Worm (Caenorhabditis elegans) whole organism, early embryonic: ENCODE data around the gene clh-1.

ENCODE experiments used
- B0310.2 ChIP-seq: sonication (generic microtip); optimal IDR thresholded peaks from 2 replicates; lab custom pipeline; 2016; ENCODE audit warnings: mild to moderate bottlenecking, missing genetic modification characterization, missing compliant biosample characterization
- F13C5.2 ChIP-seq: sonication (generic microtip); optimal IDR thresholded peaks from 2 replicates; lab custom pipeline; 2017; ENCODE audit warnings: mild to moderate bottlenecking, missing genetic modification characterization, inconsistent platforms, missing compliant biosample characterization
- aly-1 ChIP-seq: sonication (generic microtip); optimal IDR thresholded peaks from 2 replicates; lab custom pipeline; 2016; ENCODE audit warnings: missing genetic modification characterization, missing compliant biosample characterization
- ama-1 ChIP-seq: fragments of 150-350 bp; optimal IDR thresholded peaks from 2 replicates; lab custom pipeline; 2014
- ceh-13 ChIP-seq: fragments of 200-800 bp; sonication (Bioruptor generic); optimal IDR thresholded peaks from 2 replicates; lab custom pipeline; 2018; ENCODE audit warnings: mild to moderate bottlenecking, missing genetic modification characterization, missing compliant biosample characterization
- ceh-36 ChIP-seq: sonication (generic microtip); optimal IDR thresholded peaks from 2 replicates; lab custom pipeline; 2016; ENCODE audit warnings: missing genetic modification characterization, inconsistent platforms, missing compliant biosample characterization
- ets-7 ChIP-seq: sonication (generic microtip); optimal IDR thresholded peaks from 2 replicates; lab custom pipeline; 2016; ENCODE audit warnings: missing genotype, missing genetic modification characterization, missing compliant biosample characterization
- flt-1 ChIP-seq: fragments of 200-800 bp; sonication (Bioruptor generic); IDR thresholded peaks from 2 replicates; pipeline ENCODE4 v1.3.6; 2022; ENCODE audit warnings: missing genetic modification characterization, missing compliant biosample characterization
- hmbx-1 ChIP-seq: sonication (generic microtip); optimal IDR thresholded peaks from 2 replicates; lab custom pipeline; 2016; ENCODE audit warnings: mild to moderate bottlenecking, missing genetic modification characterization, missing compliant biosample characterization
- hmg-4 ChIP-seq: fragments of 200-800 bp; sonication (Bioruptor generic); optimal IDR thresholded peaks from 2 replicates; lab custom pipeline; 2018; ENCODE audit warnings: mild to moderate bottlenecking, missing genetic modification characterization, missing compliant biosample characterization
- hnd-1 ChIP-seq: sonication (generic microtip); optimal IDR thresholded peaks from 2 replicates; lab custom pipeline; 2016; ENCODE audit warnings: missing genetic modification characterization, missing compliant biosample characterization
- pes-1 ChIP-seq: fragments of 200-800 bp; sonication (Bioruptor generic); IDR thresholded peaks from 2 replicates; pipeline ENCODE4 v1.3.6; 2022; ENCODE audit warnings: missing genetic modification reagents, missing genetic modification characterization, missing compliant biosample characterization
- scrt-1 ChIP-seq: fragments of 200-800 bp; sonication (Bioruptor generic); IDR thresholded peaks from 2 replicates; pipeline ENCODE4 v1.3.6; 2022; ENCODE audit warnings: missing genetic modification characterization, missing compliant biosample characterization
- sea-1 ChIP-seq: fragments of 200-800 bp; sonication (Bioruptor generic); conservative IDR thresholded peaks from 2 replicates; pipeline ENCODE4 v1.3.6; 2022; ENCODE audit warnings: missing genetic modification characterization, missing compliant biosample characterization
- tbx-11 ChIP-seq: fragments of 200-800 bp; sonication (Bioruptor generic); IDR thresholded peaks from 2 replicates; pipeline ENCODE4 v1.3.6; 2022; ENCODE audit warnings: missing genetic modification characterization, missing compliant biosample characterization
- tbx-37 ChIP-seq: fragments of 200-800 bp; sonication (Bioruptor generic); conservative IDR thresholded peaks from 2 replicates; pipeline ENCODE4 v1.3.6; 2022; ENCODE audit warnings: missing genetic modification reagents, missing genetic modification characterization, missing compliant biosample characterization
- tra-4 ChIP-seq: sonication (generic microtip); optimal IDR thresholded peaks from 2 replicates; lab custom pipeline; 2017; ENCODE audit warnings: missing genetic modification characterization, missing compliant biosample characterization

Gene clh-1

ce11 chrII:11844984-11845383 is 11.3 kb downstream of the clh-1 start:
- TF ChIP-seq F13C5.2 (tag; lab: Kevin White, UChicago) (no peak), tbx-11 (GFP tag; lab: Robert Waterston, UW) (no peak), hnd-1 (tag; lab: Kevin White, UChicago) (no peak), ama-1 (no peak), B0310.2 (tag; lab: Kevin White, UChicago) (no peak)

DNA sequence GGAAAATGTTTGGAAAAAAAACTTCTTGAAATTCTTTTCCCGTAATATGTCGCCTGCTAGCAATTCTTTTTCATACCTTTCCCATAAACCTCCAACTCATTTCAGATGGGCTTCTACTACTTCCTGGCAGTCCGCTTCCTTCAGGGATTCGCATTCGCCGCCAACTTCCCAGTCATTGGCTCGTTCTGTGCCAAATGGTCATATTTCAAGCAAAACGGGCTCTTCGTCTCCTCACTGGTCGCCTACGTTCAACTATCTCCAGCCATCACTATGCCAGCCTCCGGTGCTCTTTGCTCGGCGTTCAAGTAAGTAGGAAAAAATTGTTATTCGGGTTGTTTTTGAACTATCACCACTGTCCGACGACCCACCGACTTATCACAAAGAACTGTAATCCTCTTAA is 12.2 kb downstream of the clh-1 start:
- TF ChIP-seq ets-7 (tag; lab: Kevin White, UChicago) (no peak), scrt-1 (no peak), aly-1 (tag; lab: Kevin White, UChicago) (no peak), tbx-11 (GFP tag; lab: Robert Waterston, UW) (no peak), hnd-1 (tag; lab: Kevin White, UChicago) (no peak), F13C5.2 (tag; lab: Kevin White, UChicago) (no peak), ceh-13 (GFP tag; lab: Kevin White, UChicago) (no peak), hmbx-1 (tag; lab: Kevin White, UChicago) (no peak)

DNA sequence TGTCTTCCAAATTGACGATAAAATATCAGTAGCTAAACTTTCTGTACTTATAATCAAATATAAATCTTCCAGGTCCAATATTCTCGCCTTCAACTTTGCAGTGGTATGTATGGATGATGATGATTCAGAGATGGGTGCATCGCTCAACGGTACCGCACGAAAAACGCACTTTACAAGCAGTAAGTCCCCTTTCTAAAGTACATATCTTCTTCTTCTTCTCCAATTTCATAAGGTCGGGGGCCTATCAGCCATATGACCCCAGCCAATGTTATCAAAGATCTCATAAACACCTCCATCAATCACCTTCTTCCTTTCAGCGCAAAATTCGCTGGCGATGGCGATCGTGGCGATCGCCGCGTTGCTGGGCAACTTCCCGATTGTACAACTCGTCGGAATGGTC is 12.8 kb downstream of the clh-1 start:
- TF ChIP-seq pes-1 (GFP tag; lab: Robert Waterston, UW): no peak
- TF ChIP-seq F13C5.2 (tag; lab: Kevin White, UChicago): no peak
- TF ChIP-seq hmg-4 (GFP tag; lab: Kevin White, UChicago): no peak
- no peak for TF ChIP-seq ets-7 (tag; lab: Kevin White, UChicago)
- no peak for TF ChIP-seq tbx-37
- TF ChIP-seq B0310.2 (tag; lab: Kevin White, UChicago): no peak
- TF ChIP-seq hmbx-1 (tag; lab: Kevin White, UChicago): no peak
- no peak for TF ChIP-seq sea-1 (GFP tag; lab: Robert Waterston, UW)
- TF ChIP-seq aly-1 (tag; lab: Kevin White, UChicago): no peak
- no peak for TF ChIP-seq scrt-1
- no peak for TF ChIP-seq tbx-11 (GFP tag; lab: Robert Waterston, UW)
- TF ChIP-seq ama-1: no peak
- no peak for TF ChIP-seq ceh-13 (GFP tag; lab: Kevin White, UChicago)

- TF ChIP-seq ceh-13 (GFP tag; lab: Kevin White, UChicago) (no peak), B0310.2 (tag; lab: Kevin White, UChicago) (no peak), sea-1 (GFP tag; lab: Robert Waterston, UW) (no peak), tra-4 (tag; lab: Kevin White, UChicago) (no peak)
Measured at ce11 chrII:11842766-11843165, 13.5 kb downstream of the clh-1 start.

- TF ChIP-seq hnd-1 (tag; lab: Kevin White, UChicago) (no peak), hmg-4 (GFP tag; lab: Kevin White, UChicago) (no peak), pes-1 (GFP tag; lab: Robert Waterston, UW) (no peak)
Measured at ce11 chrII:11842317-11842716, 13.9 kb downstream of the clh-1 start, which contains the start of gene T27D12.1. Gene T27D12.1, plus strand, starts transcription at chrII:11842617.

ce11 chrII:11841653-11842052 is 14.6 kb downstream of the clh-1 start:
- TF ChIP-seq flt-1 (GFP tag; lab: Robert Waterston, UW) (no peak), hmg-4 (GFP tag; lab: Kevin White, UChicago) (no peak), ama-1 (no peak), B0310.2 (tag; lab: Kevin White, UChicago) (no peak), F13C5.2 (tag; lab: Kevin White, UChicago) (no peak), sea-1 (GFP tag; lab: Robert Waterston, UW) (no peak), tbx-37 (no peak), ets-7 (tag; lab: Kevin White, UChicago) (no peak), aly-1 (tag; lab: Kevin White, UChicago) (no peak), tra-4 (tag; lab: Kevin White, UChicago) (no peak), pes-1 (GFP tag; lab: Robert Waterston, UW) (no peak), ceh-13 (GFP tag; lab: Kevin White, UChicago) (no peak), tbx-11 (GFP tag; lab: Robert Waterston, UW) (no peak)

DNA sequence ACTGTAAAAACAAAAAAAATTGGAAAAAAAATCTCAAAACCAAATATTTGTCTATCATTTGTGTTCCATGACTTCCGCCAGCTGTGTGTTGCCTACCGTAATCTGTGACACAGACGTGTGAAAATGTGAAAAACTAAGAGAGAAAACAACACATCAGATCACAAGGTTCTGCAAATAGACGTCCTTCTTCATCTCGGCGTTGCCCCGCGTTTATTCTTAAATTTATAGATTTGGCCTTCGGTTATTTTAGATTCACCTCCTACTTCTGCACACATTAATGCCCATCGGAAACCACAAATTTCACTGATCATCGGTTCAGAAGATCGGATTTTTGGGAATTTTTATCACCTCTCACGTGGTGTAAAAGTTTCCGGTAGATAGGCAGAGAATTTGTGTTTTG is 17.1 kb downstream of the clh-1 start:
- no peak for TF ChIP-seq tbx-11 (GFP tag; lab: Robert Waterston, UW)
- TF ChIP-seq aly-1 (tag; lab: Kevin White, UChicago): no peak
- TF ChIP-seq ets-7 (tag; lab: Kevin White, UChicago): no peak

DNA sequence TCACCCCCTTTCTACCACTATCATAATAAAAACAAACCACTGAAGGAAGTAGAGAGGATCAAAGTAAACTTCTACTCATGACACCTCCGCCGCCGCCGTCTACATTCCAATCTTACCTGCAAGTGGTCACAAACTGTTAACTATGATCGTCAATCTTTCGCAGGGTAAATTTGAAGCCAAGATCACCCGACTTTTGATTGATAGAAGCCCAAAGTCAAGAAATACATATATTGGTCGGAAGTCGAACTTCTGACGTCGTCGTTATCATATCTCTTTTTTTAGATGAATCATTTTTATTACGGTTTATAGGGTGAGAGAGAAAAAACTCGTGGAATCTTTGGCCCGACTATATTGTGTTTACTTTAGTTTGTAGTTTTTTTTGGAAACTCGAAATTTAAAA is 17.9 kb downstream of the clh-1 start:
- TF ChIP-seq F13C5.2 (tag; lab: Kevin White, UChicago) (no peak), B0310.2 (tag; lab: Kevin White, UChicago) (no peak), ets-7 (tag; lab: Kevin White, UChicago) (no peak)

DNA sequence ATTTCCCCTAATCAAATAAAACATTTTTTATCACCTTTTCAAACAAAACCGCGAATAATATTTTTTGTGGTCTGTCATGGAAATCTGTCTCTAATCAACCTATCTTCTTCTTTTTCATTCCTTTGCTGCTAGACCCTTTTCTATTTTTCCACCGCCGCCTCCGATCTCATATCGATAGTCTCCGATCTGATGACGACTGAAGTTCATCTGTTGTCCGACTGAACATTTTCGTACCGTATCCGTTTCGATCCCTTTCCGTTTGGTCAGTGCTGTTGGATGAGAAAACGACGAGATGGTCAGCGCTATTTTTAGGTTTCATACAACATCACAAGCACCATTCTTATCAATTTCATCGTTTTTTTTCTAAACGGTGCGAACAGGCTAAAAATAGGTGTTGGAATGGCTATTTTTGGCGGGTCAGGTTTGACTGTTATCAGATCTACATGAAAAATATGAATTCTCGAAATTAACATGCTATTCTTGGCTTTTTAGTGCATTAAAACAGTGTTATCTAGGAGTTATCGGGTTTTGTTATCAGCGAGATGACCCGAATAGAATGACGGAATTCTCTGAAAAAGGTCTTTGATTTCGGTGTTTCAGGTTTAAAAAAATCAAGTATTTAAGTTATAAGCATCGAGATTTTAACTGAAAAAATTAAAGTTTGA is 19.6 kb downstream of the clh-1 start:
- TF ChIP-seq F13C5.2 (tag; lab: Kevin White, UChicago) (no peak), B0310.2 (tag; lab: Kevin White, UChicago) (no peak), ets-7 (tag; lab: Kevin White, UChicago) (no peak), tra-4 (tag; lab: Kevin White, UChicago) (no peak), ceh-36 (tag; lab: Kevin White, UChicago) (no peak), ama-1 (no peak), tbx-11 (GFP tag; lab: Robert Waterston, UW) (no peak), scrt-1 (no peak), sea-1 (GFP tag; lab: Robert Waterston, UW) (no peak), pes-1 (GFP tag; lab: Robert Waterston, UW) (no peak), ceh-13 (GFP tag; lab: Kevin White, UChicago) (no peak), hmbx-1 (tag; lab: Kevin White, UChicago) (no peak), tbx-37 (no peak), aly-1 (tag; lab: Kevin White, UChicago) (no peak), hnd-1 (tag; lab: Kevin White, UChicago) (no peak)
